Worm (Caenorhabditis elegans): ENCODE measurements around the gene T05G5.5.

The T05G5.5 gene

ce11 chrIII:9700114-9700690, 51.0 kb downstream of the T05G5.5 start:
- TF ChIP-seq Y56A3A.18 (GFP tag; IDR thresholded peaks at IDR 0.05): no peak
- TF ChIP-seq zfh-2 (GFP tag; conservative IDR thresholded peaks at IDR 0.05): peak; percentile 49; the same call in 1 of the 2 replicates
- TF ChIP-seq ceh-40 (GFP tag; IDR thresholded peaks at IDR 0.05): 0 out of 2 replicates have a peak, but pooled peaks have one; percentile 18
- no peak for TF ChIP-seq lin-40 (tag; optimal IDR thresholded peaks at IDR 0.05)
- TF ChIP-seq cebp-2 (GFP tag; IDR thresholded peaks at IDR 0.05): no peak
- no peak for TF ChIP-seq madf-3 (GFP tag; IDR thresholded peaks at IDR 0.05)
- no peak for TF ChIP-seq F33H1.4 (GFP tag; IDR thresholded peaks at IDR 0.05)
- no peak for TF ChIP-seq ztf-3 (GFP tag; optimal IDR thresholded peaks at IDR 0.05)
- TF ChIP-seq ztf-26 (tag; optimal IDR thresholded peaks at IDR 0.05): no peak
- TF ChIP-seq F37B4.10 (GFP tag; IDR thresholded peaks at IDR 0.05): no peak
- no peak for TF ChIP-seq egl-44 (GFP tag; IDR thresholded peaks at IDR 0.05)
- TF ChIP-seq attf-5 (GFP tag; optimal IDR thresholded peaks at IDR 0.05): no peak
- TF ChIP-seq snpc-1.3 (tag; optimal IDR thresholded peaks at IDR 0.05; ENCODE audit: insufficient read depth): no peak
- no peak for TF ChIP-seq ceh-58 (GFP tag; IDR thresholded peaks at IDR 0.05)
- 0 out of 2 replicates have a peak, but pooled peaks have one; percentile 22 for TF ChIP-seq hmg-1.2 (GFP tag; IDR thresholded peaks at IDR 0.05)
- 0 out of 2 replicates have a peak, but pooled peaks have one; percentile 12 for TF ChIP-seq nfyb-1 (GFP tag; IDR thresholded peaks at IDR 0.05)
- TF ChIP-seq dpff-1 (tag; optimal IDR thresholded peaks at IDR 0.05): no peak
- TF ChIP-seq F22D6.2 (tag; optimal IDR thresholded peaks at IDR 0.05): no peak
- no peak for TF ChIP-seq B0336.3 (GFP tag; IDR thresholded peaks at IDR 0.05)
- no peak for TF ChIP-seq ceh-91 (GFP tag; IDR thresholded peaks at IDR 0.05)
- TF ChIP-seq let-607 (tag; optimal IDR thresholded peaks at IDR 0.05): no peak
- no peak for TF ChIP-seq hlh-12 (tag; optimal IDR thresholded peaks at IDR 0.05)
- TF ChIP-seq somi-1 (GFP tag; optimal IDR thresholded peaks at IDR 0.05): no peak
- no peak for TF ChIP-seq snpc-1.1 (tag; optimal IDR thresholded peaks at IDR 0.05; ENCODE audit: insufficient read depth)
- TF ChIP-seq lsy-27 (tag; optimal IDR thresholded peaks at IDR 0.05; ENCODE audit: borderline replicate concordance, insufficient read depth): no peak
- TF ChIP-seq ceh-79 (tag; optimal IDR thresholded peaks at IDR 0.05): no peak
- 0 out of 2 replicates have a peak, but pooled peaks have one; percentile 17 for TF ChIP-seq ekl-4 (GFP tag; IDR thresholded peaks at IDR 0.05)
- no peak for TF ChIP-seq ztf-22 (GFP tag; optimal IDR thresholded peaks at IDR 0.05)
- TF ChIP-seq hlh-26 (GFP tag; conservative IDR thresholded peaks at IDR 0.05): no peak
- no peak for TF ChIP-seq F57C9.4 (tag; optimal IDR thresholded peaks at IDR 0.05)
- peak; percentile 45; the same call in 1 of the 2 replicates for TF ChIP-seq ztf-6 (GFP tag; IDR thresholded peaks at IDR 0.05)
- peak; percentile 36 for TF ChIP-seq ceh-27 (GFP tag; optimal IDR thresholded peaks at IDR 0.05)
- TF ChIP-seq K12H6.12 (tag; optimal IDR thresholded peaks at IDR 0.05): no peak
- no peak for TF ChIP-seq K11D2.4 (GFP tag; IDR thresholded peaks at IDR 0.05)
- TF ChIP-seq ZK185.1 (tag; optimal IDR thresholded peaks at IDR 0.05; ENCODE audit: poor library complexity, severe bottlenecking): no peak
- no peak for TF ChIP-seq nhr-80 (tag; optimal IDR thresholded peaks at IDR 0.05)
- TF ChIP-seq F55B11.4 (tag; optimal IDR thresholded peaks at IDR 0.05; ENCODE audit: borderline replicate concordance, insufficient read depth): no peak
- TF ChIP-seq hmg-20 (GFP tag; IDR thresholded peaks at IDR 0.05): no peak
- no peak for TF ChIP-seq ztf-25 (GFP tag; IDR thresholded peaks at IDR 0.05)
- no peak for TF ChIP-seq dox-1 (GFP tag; IDR thresholded peaks at IDR 0.05)
- no peak for TF ChIP-seq pbrm-1 (GFP tag; IDR thresholded peaks at IDR 0.05)
- TF ChIP-seq hrde-1 (tag; optimal IDR thresholded peaks at IDR 0.05; ENCODE audit: borderline replicate concordance): no peak
- TF ChIP-seq madf-8 (GFP tag; conservative IDR thresholded peaks at IDR 0.05): no peak
- TF ChIP-seq nhr-90 (tag; optimal IDR thresholded peaks at IDR 0.05): no peak
- no peak for TF ChIP-seq F52B5.7 (tag; optimal IDR thresholded peaks at IDR 0.05)
- no peak for TF ChIP-seq akir-1 (GFP tag; optimal IDR thresholded peaks at IDR 0.05)
- TF ChIP-seq madf-6 (GFP tag; IDR thresholded peaks at IDR 0.05): no peak
- no peak for TF ChIP-seq sptf-2 (GFP tag; optimal IDR thresholded peaks at IDR 0.05)
